Worm (Caenorhabditis elegans) whole organism, dauer: Measurements from ENCODE around the gene gst-16.

Experiments used
- unc-62 ChIP-seq: sonication (generic microtip); optimal IDR thresholded peaks from 2 replicates; lab custom pipeline; 2017; ENCODE audit warnings: missing biosample characterization, missing genetic modification reagents, missing genetic modification characterization

gst-16 gene

ce11 chrII:13636596-13636995 lies 12.4 kb upstream of the gst-16 start:
- no peak for TF ChIP-seq unc-62 (GFP tag; lab: Kevin White, UChicago)

- no peak for TF ChIP-seq unc-62 (GFP tag; lab: Kevin White, UChicago)
These were observed 8.0 kb upstream of the gst-16 start, which contains the start of gene tag-10 for ce11 chrII:13632238-13632637. tag-10 (plus strand) TSS chrII:13632584.

- no peak for TF ChIP-seq unc-62 (GFP tag; lab: Kevin White, UChicago)
These were observed 6.5 kb upstream of the gst-16 start, which contains the start of the genes gst-17 and gst-18 for ce11 chrII:13630690-13631089. gst-17 (minus strand) TSS chrII:13630790. gst-18 (minus strand) TSS chrII:13630887.

- no peak for TF ChIP-seq unc-62 (GFP tag; lab: Kevin White, UChicago)
These were observed 2.8 kb upstream of the gst-16 start, which contains the start of gene gst-19 for ce11 chrII:13627001-13627400. gst-19 (minus strand) TSS chrII:13627145.

- no peak for TF ChIP-seq unc-62 (GFP tag; lab: Kevin White, UChicago)
These were observed 6.4 kb downstream of the gst-16 start, which contains the start of gene gst-12 for ce11 chrII:13617808-13618207. gst-12 (minus strand) TSS chrII:13618061.

- TF ChIP-seq unc-62 (GFP tag; lab: Kevin White, UChicago) = no peak
These were observed 8.2 kb downstream of the gst-16 start, which contains the start of gene gst-14 for ce11 chrII:13616000-13616399. gst-14 (minus strand) TSS chrII:13616100.

ce11 chrII:13614516-13614915 lies 9.7 kb downstream of the gst-16 start:
- no peak for TF ChIP-seq unc-62 (GFP tag; lab: Kevin White, UChicago)

ce11 chrII:13613096-13613495 lies 11.1 kb downstream of the gst-16 start, which contains the start of gene gst-15:
gst-15 (minus strand) TSS chrII:13613196.
- TF ChIP-seq unc-62 (GFP tag; lab: Kevin White, UChicago) = no peak

ce11 chrII:13611186-13611585 lies 13.1 kb downstream of the gst-16 start, which contains the start of gene gst-24:
gst-24 (minus strand) TSS chrII:13611366.
- TF ChIP-seq unc-62 (GFP tag; lab: Kevin White, UChicago) = no peak

- no peak for TF ChIP-seq unc-62 (GFP tag; lab: Kevin White, UChicago)
These were observed 14.6 kb downstream of the gst-16 start, which contains the start of gene gst-20 for ce11 chrII:13609655-13610054. gst-20 (minus strand) TSS chrII:13609824.

ce11 chrII:13600904-13601303 lies 23.3 kb downstream of the gst-16 start, which contains the start of gene csp-1:
csp-1 (plus strand) TSS chrII:13601204.
- TF ChIP-seq unc-62 (GFP tag; lab: Kevin White, UChicago) = no peak

ce11 chrII:13596505-13596977 lies 27.7 kb downstream of the gst-16 start, which contains the start of the genes fbxc-23 and csc-1:
fbxc-23 (minus strand) TSS chrII:13596555.
csc-1 (plus strand) TSS chrII:13596955.
- TF ChIP-seq unc-62 (GFP tag; lab: Kevin White, UChicago) = no peak

ce11 chrII:13595279-13595678 lies 29.0 kb downstream of the gst-16 start:
- TF ChIP-seq unc-62 (GFP tag; lab: Kevin White, UChicago) = no peak

ce11 chrII:13593659-13594221 lies 30.5 kb downstream of the gst-16 start, which contains the start of gene clec-146:
clec-146 (minus strand) TSS chrII:13593774.
- TF ChIP-seq unc-62 (GFP tag; lab: Kevin White, UChicago) = no peak

ce11 chrII:13590461-13590860 lies 33.8 kb downstream of the gst-16 start, which contains the start of gene clec-145:
clec-145 (minus strand) TSS chrII:13590561.
- no peak for TF ChIP-seq unc-62 (GFP tag; lab: Kevin White, UChicago)

ce11 chrII:13585655-13586170 lies 38.5 kb downstream of the gst-16 start, which contains the start of gene Y48E1B.8:
Y48E1B.8 (plus strand) TSS chrII:13585705.
- TF ChIP-seq unc-62 (GFP tag; lab: Kevin White, UChicago) = no peak
